Worm (Caenorhabditis elegans) whole organism, early embryonic: Measurements from ENCODE around the gene F44F4.9.
"Not testable (repeated sequence)": the region's sequence is repeated elsewhere in the genome, so short reads cannot be mapped to it uniquely, and the experiment has no call there.

Source experiments
- B0310.2 ChIP-seq: sonication (generic microtip); optimal IDR thresholded peaks from 2 replicates; lab custom pipeline; 2016; ENCODE audit warnings: mild to moderate bottlenecking, missing genetic modification characterization, missing compliant biosample characterization
- F13C5.2 ChIP-seq: sonication (generic microtip); optimal IDR thresholded peaks from 2 replicates; lab custom pipeline; 2017; ENCODE audit warnings: mild to moderate bottlenecking, missing genetic modification characterization, inconsistent platforms, missing compliant biosample characterization
- aly-1 ChIP-seq: sonication (generic microtip); optimal IDR thresholded peaks from 2 replicates; lab custom pipeline; 2016; ENCODE audit warnings: missing genetic modification characterization, missing compliant biosample characterization
- ama-1 ChIP-seq: fragments of 150-350 bp; optimal IDR thresholded peaks from 2 replicates; lab custom pipeline; 2014
- ceh-13 ChIP-seq: fragments of 200-800 bp; sonication (Bioruptor generic); optimal IDR thresholded peaks from 2 replicates; lab custom pipeline; 2018; ENCODE audit warnings: mild to moderate bottlenecking, missing genetic modification characterization, missing compliant biosample characterization
- ceh-36 ChIP-seq: sonication (generic microtip); optimal IDR thresholded peaks from 2 replicates; lab custom pipeline; 2016; ENCODE audit warnings: missing genetic modification characterization, inconsistent platforms, missing compliant biosample characterization
- ets-7 ChIP-seq: sonication (generic microtip); optimal IDR thresholded peaks from 2 replicates; lab custom pipeline; 2016; ENCODE audit warnings: missing genotype, missing genetic modification characterization, missing compliant biosample characterization
- flt-1 ChIP-seq: fragments of 200-800 bp; sonication (Bioruptor generic); IDR thresholded peaks from 2 replicates; pipeline ENCODE4 v1.3.6; 2022; ENCODE audit warnings: missing genetic modification characterization, missing compliant biosample characterization
- hmbx-1 ChIP-seq: sonication (generic microtip); optimal IDR thresholded peaks from 2 replicates; lab custom pipeline; 2016; ENCODE audit warnings: mild to moderate bottlenecking, missing genetic modification characterization, missing compliant biosample characterization
- hmg-4 ChIP-seq: fragments of 200-800 bp; sonication (Bioruptor generic); optimal IDR thresholded peaks from 2 replicates; lab custom pipeline; 2018; ENCODE audit warnings: mild to moderate bottlenecking, missing genetic modification characterization, missing compliant biosample characterization
- hnd-1 ChIP-seq: sonication (generic microtip); optimal IDR thresholded peaks from 2 replicates; lab custom pipeline; 2016; ENCODE audit warnings: missing genetic modification characterization, missing compliant biosample characterization
- pes-1 ChIP-seq: fragments of 200-800 bp; sonication (Bioruptor generic); IDR thresholded peaks from 2 replicates; pipeline ENCODE4 v1.3.6; 2022; ENCODE audit warnings: missing genetic modification reagents, missing genetic modification characterization, missing compliant biosample characterization
- scrt-1 ChIP-seq: fragments of 200-800 bp; sonication (Bioruptor generic); IDR thresholded peaks from 2 replicates; pipeline ENCODE4 v1.3.6; 2022; ENCODE audit warnings: missing genetic modification characterization, missing compliant biosample characterization
- sea-1 ChIP-seq: fragments of 200-800 bp; sonication (Bioruptor generic); conservative IDR thresholded peaks from 2 replicates; pipeline ENCODE4 v1.3.6; 2022; ENCODE audit warnings: missing genetic modification characterization, missing compliant biosample characterization
- tbx-11 ChIP-seq: fragments of 200-800 bp; sonication (Bioruptor generic); IDR thresholded peaks from 2 replicates; pipeline ENCODE4 v1.3.6; 2022; ENCODE audit warnings: missing genetic modification characterization, missing compliant biosample characterization
- tbx-37 ChIP-seq: fragments of 200-800 bp; sonication (Bioruptor generic); conservative IDR thresholded peaks from 2 replicates; pipeline ENCODE4 v1.3.6; 2022; ENCODE audit warnings: missing genetic modification reagents, missing genetic modification characterization, missing compliant biosample characterization
- tra-4 ChIP-seq: sonication (generic microtip); optimal IDR thresholded peaks from 2 replicates; lab custom pipeline; 2017; ENCODE audit warnings: missing genetic modification characterization, missing compliant biosample characterization

Gene F44F4.9

ce11 chrII:10948236-10949025 is 32.8 kb upstream of the F44F4.9 start:
- TF ChIP-seq tra-4 (tag; lab: Kevin White, UChicago) (no peak), sea-1 (GFP tag; lab: Robert Waterston, UW) (no peak), ets-7 (tag; lab: Kevin White, UChicago) (no peak), pes-1 (GFP tag; lab: Robert Waterston, UW) (no peak), tbx-37 (no peak), F13C5.2 (tag; lab: Kevin White, UChicago) (no peak), ceh-36 (tag; lab: Kevin White, UChicago) (no peak), tbx-11 (GFP tag; lab: Robert Waterston, UW) (no peak), scrt-1 (GFP tag; lab: Robert Waterston, UW) (no peak)

ce11 chrII:10947317-10947716 is 31.7 kb upstream of the F44F4.9 start, which contains the start of the genes tceb-3 and gskl-1:
TSS of gene tceb-3 (minus strand) at chrII:10947417.
TSS of gene gskl-1 (plus strand) at chrII:10947559.
- TF ChIP-seq ceh-13 (GFP tag; lab: Kevin White, UChicago) (no peak), hnd-1 (tag; lab: Kevin White, UChicago) (no peak), tra-4 (tag; lab: Kevin White, UChicago) (no peak), scrt-1 (GFP tag; lab: Robert Waterston, UW) (no peak), sea-1 (GFP tag; lab: Robert Waterston, UW) (no peak), ceh-36 (tag; lab: Kevin White, UChicago) (no peak), flt-1 (GFP tag; lab: Robert Waterston, UW) (no peak), tbx-11 (GFP tag; lab: Robert Waterston, UW) (no peak), ama-1 (lab: Kevin White, UChicago) (no peak), tbx-37 (no peak), B0310.2 (tag; lab: Kevin White, UChicago) (no peak), hmg-4 (GFP tag; lab: Kevin White, UChicago) (no peak), ets-7 (tag; lab: Kevin White, UChicago) (no peak), F13C5.2 (tag; lab: Kevin White, UChicago) (no peak), aly-1 (tag; lab: Kevin White, UChicago) (no peak), hmbx-1 (no peak), pes-1 (GFP tag; lab: Robert Waterston, UW) (no peak)

DNA sequence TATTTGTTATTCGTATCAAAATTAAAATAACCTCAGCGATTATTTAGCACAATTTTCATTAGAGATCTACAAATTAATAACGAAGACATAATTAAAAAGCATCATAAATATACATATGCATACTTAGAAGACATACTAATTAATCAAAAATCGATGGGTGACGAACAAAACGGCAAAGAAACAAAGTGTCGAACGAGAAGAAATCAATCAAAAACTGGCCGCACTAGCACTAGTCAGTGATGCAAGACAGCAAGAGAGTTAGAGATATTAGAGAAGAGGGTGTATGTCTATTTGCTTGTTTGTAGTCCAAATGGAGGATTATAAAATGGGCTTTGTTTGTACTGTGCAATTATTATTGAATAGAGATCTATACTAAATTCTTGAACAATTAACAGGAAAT is 31.2 kb upstream of the F44F4.9 start:
- no peak for TF ChIP-seq F13C5.2 (tag; lab: Kevin White, UChicago)
- no peak for TF ChIP-seq pes-1 (GFP tag; lab: Robert Waterston, UW)
- no peak for TF ChIP-seq tra-4 (tag; lab: Kevin White, UChicago)
- TF ChIP-seq scrt-1 (GFP tag; lab: Robert Waterston, UW): no peak
- TF ChIP-seq flt-1 (GFP tag; lab: Robert Waterston, UW): no peak

ce11 chrII:10945446-10945845 is 29.8 kb upstream of the F44F4.9 start:
- TF ChIP-seq scrt-1 (GFP tag; lab: Robert Waterston, UW) (no peak), pes-1 (GFP tag; lab: Robert Waterston, UW) (no peak), F13C5.2 (tag; lab: Kevin White, UChicago) (no peak), hmbx-1 (no peak), hmg-4 (GFP tag; lab: Kevin White, UChicago) (no peak), ceh-36 (tag; lab: Kevin White, UChicago) (no peak), hnd-1 (tag; lab: Kevin White, UChicago) (no peak), tbx-11 (GFP tag; lab: Robert Waterston, UW) (no peak), sea-1 (GFP tag; lab: Robert Waterston, UW) (no peak), B0310.2 (tag; lab: Kevin White, UChicago) (no peak)

DNA sequence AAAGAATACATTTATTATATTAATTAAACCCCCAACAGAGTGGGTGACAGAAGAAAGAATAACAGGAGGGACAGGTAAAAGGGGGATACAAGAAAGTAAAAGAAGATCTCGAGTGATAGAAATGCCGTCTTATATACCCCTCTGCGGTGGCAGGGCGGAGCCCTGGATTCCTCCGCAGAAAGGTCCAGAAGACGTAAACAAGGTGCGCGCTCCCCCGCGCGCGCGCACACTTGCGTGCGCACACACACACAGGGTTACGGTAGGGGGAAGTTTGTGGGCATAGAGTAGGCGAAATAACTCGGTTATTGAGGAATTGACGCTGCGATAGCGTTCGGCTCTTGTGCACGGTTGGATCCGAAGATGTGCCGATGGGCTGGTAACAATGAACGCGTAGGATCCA is 26.3 kb upstream of the F44F4.9 start, which contains the start of gene R03D7.15:
R03D7.15 (plus strand) TSS at position 299 of the 400 bp plus-strand sequence.
- TF ChIP-seq ceh-13 (GFP tag; lab: Kevin White, UChicago); ets-7 (tag; lab: Kevin White, UChicago); tra-4 (tag; lab: Kevin White, UChicago): not testable (repeated sequence)

DNA sequence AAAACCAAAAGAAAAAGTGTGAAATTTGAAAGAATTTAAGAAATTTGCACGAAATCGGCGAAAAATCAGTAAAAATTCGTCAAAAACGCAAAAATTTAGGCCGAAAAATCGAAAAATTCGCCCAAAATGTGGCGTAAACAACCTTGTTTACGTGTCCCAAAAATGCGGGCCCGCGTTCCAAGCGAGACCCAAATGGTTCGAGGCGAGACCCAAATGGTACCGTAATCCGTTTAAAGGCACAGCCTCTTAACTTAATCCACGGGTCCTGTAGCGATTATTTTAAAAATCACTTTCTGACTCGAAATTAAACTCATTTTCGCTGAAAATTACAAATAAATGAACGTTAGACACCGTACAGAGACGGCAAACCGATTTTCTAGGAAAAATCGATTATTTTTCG is 19.7 kb upstream of the F44F4.9 start:
- TF ChIP-seq scrt-1 (GFP tag; lab: Robert Waterston, UW) (no peak), tbx-37 (no peak), F13C5.2 (tag; lab: Kevin White, UChicago) (no peak), hmg-4 (GFP tag; lab: Kevin White, UChicago) (no peak), ama-1 (lab: Kevin White, UChicago) (no peak), aly-1 (tag; lab: Kevin White, UChicago) (no peak), B0310.2 (tag; lab: Kevin White, UChicago) (no peak), flt-1 (GFP tag; lab: Robert Waterston, UW) (no peak)

DNA sequence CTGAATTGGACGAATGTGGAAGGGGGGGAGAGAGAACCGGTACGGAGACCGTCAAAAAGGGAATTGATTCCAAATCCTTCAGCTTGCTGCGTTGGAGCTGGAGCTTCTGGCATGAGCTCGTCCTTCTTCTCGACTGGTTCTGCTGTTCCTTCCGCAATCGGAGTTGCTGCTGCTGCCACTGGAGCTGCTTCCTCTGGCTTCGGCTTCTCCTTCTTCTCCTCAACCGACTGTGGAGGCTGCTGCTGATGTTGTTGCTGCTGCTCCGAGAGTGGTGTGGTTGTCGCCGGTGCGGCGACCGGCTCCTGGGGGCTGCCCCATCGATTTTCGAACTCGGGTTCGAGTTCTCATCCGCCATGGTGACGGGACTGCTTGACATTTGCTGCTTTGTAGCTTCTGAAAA is 19.2 kb upstream of the F44F4.9 start, which contains the start of gene R03D7.2:
R03D7.2 (minus strand) TSS at position 399 of the 400 bp plus-strand sequence.
- TF ChIP-seq ama-1 (lab: Kevin White, UChicago) (no peak), hmg-4 (GFP tag; lab: Kevin White, UChicago) (no peak), sea-1 (GFP tag; lab: Robert Waterston, UW) (no peak), tbx-37 (no peak), F13C5.2 (tag; lab: Kevin White, UChicago) (no peak), scrt-1 (GFP tag; lab: Robert Waterston, UW) (no peak), tra-4 (tag; lab: Kevin White, UChicago) (no peak), ceh-36 (tag; lab: Kevin White, UChicago) (no peak), flt-1 (GFP tag; lab: Robert Waterston, UW) (no peak), B0310.2 (tag; lab: Kevin White, UChicago) (no peak), ceh-13 (GFP tag; lab: Kevin White, UChicago) (no peak), aly-1 (tag; lab: Kevin White, UChicago) (no peak), pes-1 (GFP tag; lab: Robert Waterston, UW) (no peak), ets-7 (tag; lab: Kevin White, UChicago) (no peak), tbx-11 (GFP tag; lab: Robert Waterston, UW) (no peak), hmbx-1 (no peak), hnd-1 (tag; lab: Kevin White, UChicago) (no peak)
